Worm (Caenorhabditis elegans) whole organism, L1 larva: ENCODE measurements around the gene K10C2.12.

Experiments used
- C04F5.9 ChIP-seq: sonication (generic microtip); optimal IDR thresholded peaks from 2 replicates; lab custom pipeline; 2016; ENCODE audit warnings: missing genetic modification characterization, missing compliant biosample characterization
- C16A3.4 ChIP-seq: fragments of 150-350 bp; optimal IDR thresholded peaks from 2 replicates; lab custom pipeline; 2014; ENCODE audit warnings: missing biosample characterization, missing genetic modification characterization
- F16B12.6 ChIP-seq: fragments of 150-350 bp; optimal IDR thresholded peaks from 2 replicates; lab custom pipeline; 2014; ENCODE audit warnings: missing biosample characterization, missing genetic modification characterization
- aha-1 ChIP-seq: fragments of 150-350 bp; optimal IDR thresholded peaks from 2 replicates; lab custom pipeline; 2014; ENCODE audit warnings: missing biosample characterization, missing genetic modification characterization
- ama-1 ChIP-seq: fragments of 150-350 bp; optimal IDR thresholded peaks from 2 replicates; lab custom pipeline; 2014
- blmp-1 ChIP-seq: fragments of 150-350 bp; optimal IDR thresholded peaks from 2 replicates; lab custom pipeline; 2014; ENCODE audit warnings: missing biosample characterization, missing genetic modification characterization
- ceh-82 ChIP-seq, 3 experiments: fragments of 150-350 bp in 1 of 3; sonication (generic microtip) in 2 of 3; optimal IDR thresholded peaks; 2 replicates each; lab custom pipeline; 2014 to 2017; ENCODE audit warnings: missing biosample characterization in 3 of 3, missing genetic modification characterization in 3 of 3
- ces-1 ChIP-seq: fragments of 150-350 bp; optimal IDR thresholded peaks from 2 replicates; lab custom pipeline; 2014; ENCODE audit warnings: missing biosample characterization, missing genetic modification reagents, missing genetic modification characterization
- dsc-1 ChIP-seq: sonication (generic microtip); optimal IDR thresholded peaks from 2 replicates; lab custom pipeline; 2016; ENCODE audit warnings: mild to moderate bottlenecking, missing genetic modification characterization, missing compliant biosample characterization
- efl-1 ChIP-seq, 4 experiments: fragments of 150-350 bp; optimal IDR thresholded peaks in 3 of 4; peaks in 1 of 4; 1 replicate in 1 of 4; 2 replicates in 3 of 4; lab custom pipeline; 2014; ENCODE audit warnings: missing biosample characterization in 2 of 4, missing genetic modification characterization in 2 of 4, missing genetic modification reagents in 2 of 4
- egl-13 ChIP-seq: sonication (generic microtip); optimal IDR thresholded peaks from 2 replicates; lab custom pipeline; 2016; ENCODE audit warnings: missing genotype, missing genetic modification reagents, missing genetic modification characterization, missing compliant biosample characterization
- elt-2 ChIP-seq: sonication (generic microtip); optimal IDR thresholded peaks from 2 replicates; lab custom pipeline; 2016; ENCODE audit warnings: missing genetic modification characterization, mild to moderate bottlenecking, inconsistent platforms, missing compliant biosample characterization, missing genetic modification reagents
- elt-3 ChIP-seq, 6 experiments: fragments of 150-350 bp in 1 of 6; sonication (generic microtip); optimal IDR thresholded peaks; 2 replicates each; lab custom pipeline; 2017 to 2018; ENCODE audit warnings: missing biosample characterization in 6 of 6, missing genetic modification characterization in 6 of 6, inconsistent platforms in 1 of 6
- fkh-8 ChIP-seq: sonication (generic microtip); optimal IDR thresholded peaks from 2 replicates; lab custom pipeline; 2016; ENCODE audit warnings: mild to moderate bottlenecking, missing genetic modification characterization, missing compliant biosample characterization
- isw-1 ChIP-seq: fragments of 200-800 bp; sonication (Bioruptor generic); IDR thresholded peaks from 2 replicates; pipeline ENCODE4 v1.3.6; 2022; ENCODE audit warnings: missing genetic modification characterization, missing compliant biosample characterization
- lin-13 ChIP-seq: fragments of 150-350 bp; optimal IDR thresholded peaks from 2 replicates; lab custom pipeline; 2014; ENCODE audit warnings: missing biosample characterization, missing genetic modification reagents, missing genetic modification characterization
- lin-14 ChIP-seq: fragments of 200-800 bp; sonication (Bioruptor generic); optimal IDR thresholded peaks from 2 replicates; lab custom pipeline; 2018; ENCODE audit warnings: mild to moderate bottlenecking, missing genetic modification characterization, moderate library complexity, missing compliant biosample characterization
- lin-35 ChIP-seq, 2 experiments: fragments of 150-350 bp; optimal IDR thresholded peaks; 2 replicates each; lab custom pipeline; 2014; ENCODE audit warnings: missing biosample characterization in 2 of 2, missing genetic modification characterization in 2 of 2, missing genetic modification reagents in 2 of 2
- lin-39 ChIP-seq: fragments of 150-350 bp; optimal IDR thresholded peaks from 2 replicates; lab custom pipeline; 2014; ENCODE audit warnings: missing biosample characterization, missing genetic modification reagents, missing genetic modification characterization
- lir-3 ChIP-seq: sonication (generic microtip); optimal IDR thresholded peaks from 2 replicates; lab custom pipeline; 2016; ENCODE audit warnings: mild to moderate bottlenecking, missing genetic modification characterization, moderate library complexity, missing compliant biosample characterization; ENCODE audit not compliant: poor library complexity
- lsy-2 ChIP-seq, 2 experiments: fragments of 150-350 bp; optimal IDR thresholded peaks; 2 replicates each; lab custom pipeline; 2014; ENCODE audit warnings: missing biosample characterization in 2 of 2, missing genetic modification characterization in 2 of 2
- mab-9 ChIP-seq: fragments of 200-800 bp; sonication (Bioruptor generic); IDR thresholded peaks from 2 replicates; pipeline ENCODE4 v1.3.6; 2022; ENCODE audit warnings: missing genetic modification reagents, missing genetic modification characterization, missing compliant biosample characterization
- mdl-1 ChIP-seq, 2 experiments: fragments of 150-350 bp; optimal IDR thresholded peaks; 2 replicates each; lab custom pipeline; 2014 to 2017; ENCODE audit warnings: missing biosample characterization in 2 of 2, missing genetic modification characterization in 2 of 2, inconsistent platforms in 1 of 2
- mep-1 ChIP-seq: fragments of 150-350 bp; optimal IDR thresholded peaks from 2 replicates; lab custom pipeline; 2014; ENCODE audit warnings: missing biosample characterization, missing genetic modification characterization
- nhr-19 ChIP-seq: fragments of 200-800 bp; sonication (Bioruptor generic); conservative IDR thresholded peaks from 2 replicates; pipeline ENCODE4 v1.3.6; 2022; ENCODE audit warnings: missing genetic modification characterization, missing compliant biosample characterization
- nhr-20 ChIP-seq: sonication (generic microtip); optimal IDR thresholded peaks from 2 replicates; lab custom pipeline; 2016; ENCODE audit warnings: mild to moderate bottlenecking, missing genetic modification characterization, missing compliant biosample characterization
- nhr-237 ChIP-seq: fragments of 150-350 bp; optimal IDR thresholded peaks from 2 replicates; lab custom pipeline; 2014; ENCODE audit warnings: missing biosample characterization, missing genetic modification characterization
- nhr-47 ChIP-seq: sonication (generic microtip); optimal IDR thresholded peaks from 2 replicates; lab custom pipeline; 2016; ENCODE audit warnings: mild to moderate bottlenecking, missing genetic modification characterization, moderate library complexity, missing compliant biosample characterization
- nhr-71 ChIP-seq: sonication (generic microtip); optimal IDR thresholded peaks from 2 replicates; lab custom pipeline; 2016; ENCODE audit warnings: mild to moderate bottlenecking, missing genetic modification characterization, moderate library complexity, missing compliant biosample characterization
- nhr-77 ChIP-seq: fragments of 150-350 bp; optimal IDR thresholded peaks from 2 replicates; lab custom pipeline; 2014; ENCODE audit warnings: missing biosample characterization, missing genetic modification characterization
- nhr-84 ChIP-seq: sonication (generic microtip); optimal IDR thresholded peaks from 2 replicates; lab custom pipeline; 2017; ENCODE audit warnings: missing biosample characterization, missing genetic modification characterization
- nhr-85 ChIP-seq: sonication (generic microtip); peaks from one replicate; lab custom pipeline; 2016; ENCODE audit warnings: missing genetic modification characterization, inconsistent platforms, missing compliant biosample characterization
- nhr-90 ChIP-seq: sonication (generic microtip); optimal IDR thresholded peaks from 2 replicates; lab custom pipeline; 2016; ENCODE audit warnings: mild to moderate bottlenecking, missing genetic modification characterization, missing compliant biosample characterization; ENCODE audit not compliant: poor library complexity
- pag-3 ChIP-seq: sonication (generic microtip); optimal IDR thresholded peaks from 2 replicates; lab custom pipeline; 2017; ENCODE audit warnings: missing genetic modification characterization, mild to moderate bottlenecking, missing compliant biosample characterization, antibody characterized with exemption, borderline replicate concordance; ENCODE audit not compliant: insufficient read depth
- rnt-1 ChIP-seq: sonication (generic microtip); optimal IDR thresholded peaks from 2 replicates; lab custom pipeline; 2016; ENCODE audit warnings: mild to moderate bottlenecking, missing genetic modification characterization, moderate library complexity, missing compliant biosample characterization
- skn-1 ChIP-seq: fragments of 150-350 bp; optimal IDR thresholded peaks from 2 replicates; lab custom pipeline; 2014; ENCODE audit warnings: missing biosample characterization, missing genetic modification characterization
- snu-23 ChIP-seq: sonication (generic microtip); optimal IDR thresholded peaks from 2 replicates; lab custom pipeline; 2016; ENCODE audit warnings: missing genetic modification characterization, missing compliant biosample characterization
- sox-4 ChIP-seq: sonication (generic microtip); optimal IDR thresholded peaks from 2 replicates; lab custom pipeline; 2016; ENCODE audit warnings: missing genetic modification characterization, missing compliant biosample characterization
- swsn-7 ChIP-seq: sonication (generic microtip); optimal IDR thresholded peaks from 2 replicates; lab custom pipeline; 2016; ENCODE audit warnings: missing genetic modification characterization, missing compliant biosample characterization
- tbx-2 ChIP-seq: sonication (generic microtip); optimal IDR thresholded peaks from 2 replicates; lab custom pipeline; 2016; ENCODE audit warnings: missing genetic modification characterization, missing compliant biosample characterization
- tlp-1 ChIP-seq: fragments of 150-350 bp; optimal IDR thresholded peaks from 2 replicates; lab custom pipeline; 2014; ENCODE audit warnings: missing biosample characterization, missing genetic modification characterization
- unc-130 ChIP-seq: fragments of 150-350 bp; optimal IDR thresholded peaks from 2 replicates; lab custom pipeline; 2017; ENCODE audit warnings: missing biosample characterization, missing genetic modification characterization, inconsistent platforms
- unc-86 ChIP-seq: sonication (generic microtip); optimal IDR thresholded peaks from 2 replicates; lab custom pipeline; 2016; ENCODE audit warnings: missing genetic modification characterization, missing compliant biosample characterization
- xbp-1 ChIP-seq: sonication (generic microtip); optimal IDR thresholded peaks from 2 replicates; lab custom pipeline; 2016; ENCODE audit warnings: missing genetic modification characterization, missing compliant biosample characterization
- zag-1 ChIP-seq: fragments of 150-350 bp; optimal IDR thresholded peaks from 2 replicates; lab custom pipeline; 2014; ENCODE audit warnings: missing biosample characterization, missing genetic modification characterization

K10C2.12 gene

DNA sequence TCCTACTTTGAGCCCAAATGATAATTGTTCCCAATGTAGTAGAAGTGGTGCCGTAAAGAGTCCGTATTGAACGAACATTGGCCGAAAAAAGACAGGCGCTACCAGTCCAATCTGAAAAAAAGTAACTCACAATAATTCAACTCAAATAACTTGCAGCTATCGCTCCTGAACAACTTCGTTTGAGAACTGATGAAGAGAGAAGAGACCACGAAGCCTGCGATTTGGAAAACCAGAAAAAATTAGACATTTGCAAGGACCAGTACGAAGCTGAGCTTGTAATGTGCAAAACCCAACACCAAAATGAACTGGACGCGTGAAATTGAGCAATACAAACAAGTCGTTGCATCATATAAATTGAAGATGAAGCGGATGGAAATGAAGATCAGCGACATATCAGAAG lies 46.1 kb downstream of the K10C2.12 start, which contains the start of gene C03B1.1:
Gene C03B1.1, plus strand, starts transcription at position 301 of the 400 bp plus-strand sequence.
- TF ChIP-seq efl-1 (optimal IDR thresholded peaks at IDR 0.05; lab: Kevin White, UChicago) = no peak
- TF ChIP-seq efl-1 (GFP tag; optimal IDR thresholded peaks at IDR 0.05 in 1 of 2; lab: Kevin White, UChicago) = peak in 1 of 2 experiments; percentile 42
- TF ChIP-seq blmp-1 (tag; lab: Kevin White, UChicago) = no peak

DNA sequence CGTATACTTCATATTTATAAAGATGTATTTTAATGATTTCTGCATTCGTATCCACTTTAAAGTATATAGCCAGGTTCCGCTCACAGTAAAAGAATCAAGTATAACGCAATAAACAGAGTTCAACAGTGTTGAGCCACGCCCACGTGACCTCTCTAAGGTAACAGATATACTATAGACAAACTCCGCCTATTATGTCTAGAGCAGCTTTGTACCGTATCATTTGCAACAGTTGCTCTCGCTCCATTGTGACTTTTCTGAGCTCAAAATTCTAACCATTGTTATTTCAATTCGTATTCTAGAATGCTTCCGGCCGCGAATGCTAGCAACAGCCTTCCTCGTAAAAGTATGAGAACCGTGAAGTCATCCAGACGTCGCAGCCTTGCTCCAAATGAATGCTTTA lies 47.2 kb downstream of the K10C2.12 start, which contains the start of gene C03B1.17:
Gene C03B1.17, plus strand, starts transcription at position 301 of the 400 bp plus-strand sequence.
- no peak for TF ChIP-seq swsn-7 (tag; lab: Kevin White, UChicago)
- TF ChIP-seq dsc-1 (tag; lab: Kevin White, UChicago) = no peak
- TF ChIP-seq elt-2 (tag; lab: Kevin White, UChicago) = no peak
- TF ChIP-seq aha-1 = no peak
- TF ChIP-seq lin-35 (GFP tag; optimal IDR thresholded peaks at IDR 0.05; lab: Kevin White, UChicago) = no peak
- no peak for TF ChIP-seq skn-1 (tag; lab: Kevin White, UChicago)

DNA sequence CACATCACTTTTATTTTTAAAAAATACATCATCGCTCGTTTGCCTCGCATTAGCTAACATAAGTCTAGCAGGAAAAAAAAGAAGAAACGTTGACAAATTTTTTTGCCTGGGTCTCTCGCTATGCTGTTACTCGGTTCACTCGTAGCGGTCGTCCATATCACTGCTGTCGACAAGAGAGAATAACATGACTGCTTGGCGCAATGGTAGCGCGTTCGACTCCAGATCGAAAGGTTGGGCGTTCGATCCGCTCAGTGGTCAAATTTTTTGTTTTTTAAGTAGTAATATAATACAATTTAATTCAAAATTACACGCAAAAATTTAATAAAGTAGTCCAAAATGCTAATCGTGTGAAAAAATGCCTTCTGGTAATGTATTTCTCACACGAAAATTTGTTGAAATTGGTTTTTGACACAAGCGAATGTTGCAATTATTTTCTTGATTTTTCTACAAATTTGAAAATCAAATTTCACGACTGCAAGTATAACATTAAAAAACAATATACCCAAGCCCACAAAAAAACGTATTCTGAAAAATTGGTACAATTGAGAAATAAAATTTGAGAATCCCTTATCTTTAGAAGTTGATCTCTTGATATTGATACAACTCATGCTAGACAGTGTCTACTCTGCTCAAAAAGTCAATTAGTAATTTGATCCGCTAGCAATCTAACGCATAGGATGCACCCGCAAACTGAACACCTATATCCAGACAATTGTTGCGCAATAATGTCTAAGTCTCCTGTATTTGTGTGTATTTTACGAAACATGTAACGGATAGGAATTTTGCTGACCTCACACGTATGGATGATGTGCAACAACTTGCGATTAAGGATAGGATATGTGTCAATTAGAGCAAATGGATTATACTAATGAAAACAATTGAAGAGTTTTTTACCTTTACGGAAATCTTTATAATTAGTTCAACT lies 49.1 kb downstream of the K10C2.12 start:
- peak; percentile 46 for TF ChIP-seq mep-1 (tag; lab: Kevin White, UChicago)
- TF ChIP-seq unc-86 (tag; lab: Kevin White, UChicago) = peak; percentile 20
- TF ChIP-seq nhr-77 (tag; lab: Kevin White, UChicago) = peak; percentile 41
- peak; percentile 60 for TF ChIP-seq rnt-1
- TF ChIP-seq lin-39 (tag; lab: Kevin White, UChicago) = no peak
- TF ChIP-seq fkh-8 (tag; lab: Kevin White, UChicago) = peak; percentile 29
- peak; percentile 41 for TF ChIP-seq unc-130 (tag; lab: Kevin White, UChicago)
- peak; percentile 70 for TF ChIP-seq egl-13 (tag; lab: Kevin White, UChicago)
- peak in 1 of 6 experiments; percentile 60 for TF ChIP-seq elt-3 (tag; optimal IDR thresholded peaks at IDR 0.05; lab: Kevin White, UChicago)
- TF ChIP-seq F16B12.6 = no peak
- peak; percentile 46 for TF ChIP-seq lir-3 (tag; lab: Kevin White, UChicago)
- TF ChIP-seq snu-23 = peak; percentile 75
- no peak for TF ChIP-seq lin-13 (GFP tag; lab: Kevin White, UChicago)
- TF ChIP-seq nhr-71 (tag; lab: Kevin White, UChicago) = peak; percentile 73
- peak; percentile 63 for TF ChIP-seq lin-14 (GFP tag; lab: Kevin White, UChicago)
- no peak for TF ChIP-seq C04F5.9 (tag; lab: Kevin White, UChicago)
- peak; percentile 41 for TF ChIP-seq tbx-2 (tag; lab: Kevin White, UChicago)
- TF ChIP-seq ces-1 (GFP tag; lab: Kevin White, UChicago) = no peak
- no peak for TF ChIP-seq nhr-237
- no peak for TF ChIP-seq efl-1 (optimal IDR thresholded peaks at IDR 0.05; lab: Kevin White, UChicago)
- peak; percentile 21 to 81 for TF ChIP-seq efl-1 (GFP tag; optimal IDR thresholded peaks at IDR 0.05 in 1 of 2; lab: Kevin White, UChicago)
- peak; percentile 77 for TF ChIP-seq nhr-47 (tag; lab: Kevin White, UChicago)
- peak; percentile 24 to 51 for TF ChIP-seq lsy-2 (tag; optimal IDR thresholded peaks at IDR 0.05; lab: Kevin White, UChicago)
- no peak for TF ChIP-seq pag-3 (tag; lab: Kevin White, UChicago)
- peak; percentile 45 for TF ChIP-seq nhr-85 (tag; lab: Kevin White, UChicago)
- no peak for TF ChIP-seq isw-1 (GFP tag; lab: Robert Waterston, UW)
- no peak for TF ChIP-seq mab-9
- TF ChIP-seq nhr-90 (tag; lab: Kevin White, UChicago) = peak; percentile 59
- TF ChIP-seq xbp-1 (tag; lab: Kevin White, UChicago) = peak; percentile 74
- TF ChIP-seq dsc-1 (tag; lab: Kevin White, UChicago) = peak; percentile 78
- TF ChIP-seq ama-1 (lab: Kevin White, UChicago) = no peak
- no peak for TF ChIP-seq tlp-1 (tag; lab: Kevin White, UChicago)
- peak; percentile 66 for TF ChIP-seq swsn-7 (tag; lab: Kevin White, UChicago)
- peak in 1 of 2 experiments; percentile 65 for TF ChIP-seq mdl-1 (tag; optimal IDR thresholded peaks at IDR 0.05; lab: Kevin White, UChicago)
- TF ChIP-seq nhr-20 (tag; lab: Kevin White, UChicago) = peak; percentile 69
- TF ChIP-seq ceh-82 (tag; optimal IDR thresholded peaks at IDR 0.05; lab: Kevin White, UChicago) = peak; percentile 21 to 30 (median 25)
- no peak for TF ChIP-seq nhr-84 (tag; lab: Kevin White, UChicago)
- TF ChIP-seq skn-1 (tag; lab: Kevin White, UChicago) = peak; percentile 35
- no peak for TF ChIP-seq zag-1 (tag; lab: Kevin White, UChicago)
- TF ChIP-seq C16A3.4 (tag; lab: Kevin White, UChicago) = peak; percentile 42
- TF ChIP-seq sox-4 = peak; percentile 21
- peak; percentile 58 for TF ChIP-seq nhr-19 (GFP tag; lab: Robert Waterston, UW)
